Fruit fly (Drosophila melanogaster): ENCODE results near the gene nolo.
A peak's percentile ranks its signal among the peaks of the same experiment; 100 is the strongest.

The nolo gene

dm6 chr2L:21683768-21684225 is at the start of gene nolo:
Gene nolo (plus strand): TSS chr2L:21684106.
- TF ChIP-seq noc (tag; optimal IDR thresholded peaks at IDR 0.05): no peak

- TF ChIP-seq noc (tag; optimal IDR thresholded peaks at IDR 0.05): no peak
Observed at dm6 chr2L:21648769-21649168, 35.1 kb upstream of the nolo start.

- TF ChIP-seq noc (tag; optimal IDR thresholded peaks at IDR 0.05): no peak
Observed at dm6 chr2L:21657426-21657825, 26.5 kb upstream of the nolo start.

dm6 chr2L:21658529-21659009 is 25.3 kb upstream of the nolo start, which contains the start of gene Cul2:
Gene Cul2 (plus strand): TSS chr2L:21658735.
- TF ChIP-seq noc (tag; optimal IDR thresholded peaks at IDR 0.05): no peak

- no peak for TF ChIP-seq noc (tag; optimal IDR thresholded peaks at IDR 0.05)
Observed at dm6 chr2L:21676556-21676955, 7.3 kb upstream of the nolo start.

- TF ChIP-seq noc (tag; optimal IDR thresholded peaks at IDR 0.05): no peak
Observed at dm6 chr2L:21677480-21677930, 6.4 kb upstream of the nolo start, which contains the start of gene CG2225. Gene CG2225 (minus strand): TSS chr2L:21677530.

- peak; percentile 78 for TF ChIP-seq noc (tag; optimal IDR thresholded peaks at IDR 0.05)
Observed at dm6 chr2L:21681322-21682268, 2.3 kb upstream of the nolo start, which contains the start of gene eEF2. Gene eEF2 (minus strand): TSS chr2L:21682164.

dm6 chr2L:21683053-21683767 is 696 bp upstream of the nolo start:
- TF ChIP-seq noc (tag; optimal IDR thresholded peaks at IDR 0.05): no peak

dm6 chr2L:21689368-21689767 is 5.5 kb downstream of the nolo start:
- no peak for TF ChIP-seq noc (tag; optimal IDR thresholded peaks at IDR 0.05)

dm6 chr2L:21726097-21726496 is 42.2 kb downstream of the nolo start:
- no peak for TF ChIP-seq noc (tag; optimal IDR thresholded peaks at IDR 0.05)

- no peak for TF ChIP-seq noc (tag; optimal IDR thresholded peaks at IDR 0.05)
Observed at dm6 chr2L:21748949-21749348, 65.0 kb downstream of the nolo start.

- TF ChIP-seq noc (tag; optimal IDR thresholded peaks at IDR 0.05): no peak
Observed at dm6 chr2L:21752798-21753197, 68.9 kb downstream of the nolo start.

- peak; percentile 27 for TF ChIP-seq noc (tag; optimal IDR thresholded peaks at IDR 0.05)
Observed at dm6 chr2L:21753448-21753908, 69.6 kb downstream of the nolo start.

- peak; percentile 37 for TF ChIP-seq noc (tag; optimal IDR thresholded peaks at IDR 0.05)
Observed at dm6 chr2L:21754011-21754410, 70.1 kb downstream of the nolo start.

dm6 chr2L:21755310-21755709 is 71.4 kb downstream of the nolo start:
- no peak for TF ChIP-seq noc (tag; optimal IDR thresholded peaks at IDR 0.05)

dm6 chr2L:21756696-21757095 is 72.8 kb downstream of the nolo start:
- TF ChIP-seq noc (tag; optimal IDR thresholded peaks at IDR 0.05): no peak

All from whole organism, larva.